Fruit fly (Drosophila melanogaster) whole organism, wandering third instar larva: ENCODE data around the gene CG8031.

ENCODE experiments used
- Abd-B ChIP-seq: fragments of >200 bp; optimal IDR thresholded peaks from 2 replicates; lab custom pipeline; 2017; ENCODE audit warnings: missing biosample characterization, missing genetic modification characterization
- CG32264 ChIP-seq: fragments of 200-800 bp; sonication (Bioruptor generic); optimal IDR thresholded peaks from 2 replicates; lab custom pipeline; 2016; ENCODE audit warnings: missing biosample characterization, missing genetic modification characterization
- CG9705 ChIP-seq: fragments of 200-800 bp; sonication (Bioruptor generic); optimal IDR thresholded peaks from 2 replicates; lab custom pipeline; 2018; ENCODE audit warnings: missing biosample characterization, mild to moderate bottlenecking, missing genetic modification characterization
- CrebA ChIP-seq: fragments of 200-800 bp; sonication (Bioruptor generic); optimal IDR thresholded peaks from 2 replicates; lab custom pipeline; 2016; ENCODE audit warnings: missing biosample characterization, mild to moderate bottlenecking, missing genetic modification characterization, borderline replicate concordance
- Dfd ChIP-seq: fragments of >200 bp; optimal IDR thresholded peaks from 2 replicates; lab custom pipeline; 2017; ENCODE audit warnings: missing biosample characterization, missing genetic modification characterization
- Dif ChIP-seq: fragments of 200-275, 200-300 bp; sonication (Bioruptor generic); optimal IDR thresholded peaks from 2 replicates; lab custom pipeline; 2018; ENCODE audit warnings: missing biosample characterization, missing genetic modification characterization; ENCODE audit not compliant: partially characterized antibody
- GATAd ChIP-seq: sonication (Bioruptor generic); optimal IDR thresholded peaks from 2 replicates; lab custom pipeline; 2016; ENCODE audit warnings: missing biosample characterization, missing genetic modification characterization
- HLH106 ChIP-seq: fragments of 200-800 bp; optimal IDR thresholded peaks from 3 replicates; lab custom pipeline; 2019; ENCODE audit warnings: missing biosample characterization, mild to moderate bottlenecking, missing genetic modification characterization, moderate library complexity
- Hnf4 ChIP-seq: fragments of 200-800 bp; sonication (Bioruptor generic); optimal IDR thresholded peaks from 2 replicates; lab custom pipeline; 2016; ENCODE audit warnings: missing biosample characterization, mild to moderate bottlenecking, missing genetic modification characterization
- Hr78 ChIP-seq: fragments of >200 bp; optimal IDR thresholded peaks from 2 replicates; lab custom pipeline; 2017; ENCODE audit warnings: missing biosample characterization, missing genetic modification characterization
- Hr83 ChIP-seq: fragments of 200-300 bp; sonication (Bioruptor generic); optimal IDR thresholded peaks from 2 replicates; lab custom pipeline; 2016; ENCODE audit warnings: missing biosample characterization, mild to moderate bottlenecking, missing genetic modification characterization, moderate library complexity; ENCODE audit not compliant: poor library complexity, severe bottlenecking
- Jra ChIP-seq: sonication (Bioruptor generic); optimal IDR thresholded peaks from 2 replicates; lab custom pipeline; 2016; ENCODE audit warnings: missing biosample characterization, missing genetic modification characterization
- Mio ChIP-seq: sonication (Bioruptor generic); optimal IDR thresholded peaks from 2 replicates; lab custom pipeline; 2016; ENCODE audit warnings: missing biosample characterization, missing genetic modification characterization
- Myc ChIP-seq: fragments of >200 bp; optimal IDR thresholded peaks from 2 replicates; lab custom pipeline; 2017
- N ChIP-seq: fragments of >200 bp; optimal IDR thresholded peaks from 2 replicates; lab custom pipeline; 2018; ENCODE audit warnings: missing biosample characterization, missing external identifiers, missing genetic modification characterization
- OdsH ChIP-seq: fragments of 200-800 bp; sonication (Bioruptor generic); optimal IDR thresholded peaks from 2 replicates; lab custom pipeline; 2016; ENCODE audit warnings: missing biosample characterization, mild to moderate bottlenecking, missing genetic modification characterization
- Sp1 ChIP-seq: fragments of 200-800 bp; sonication (Bioruptor generic); optimal IDR thresholded peaks from 3 replicates; lab custom pipeline; 2019; ENCODE audit warnings: missing biosample characterization, mild to moderate bottlenecking, missing genetic modification characterization, moderate library complexity
- Vsx2 ChIP-seq: fragments of 200-300, 225-300 bp; sonication (Bioruptor generic); optimal IDR thresholded peaks from 2 replicates; lab custom pipeline; 2018; ENCODE audit warnings: missing biosample characterization, missing genetic modification characterization; ENCODE audit not compliant: partially characterized antibody
- br ChIP-seq: fragments of 200-800 bp; sonication (Bioruptor generic); optimal IDR thresholded peaks from 2 replicates; lab custom pipeline; 2016; ENCODE audit warnings: missing biosample characterization, missing genetic modification characterization
- brk ChIP-seq: fragments of 200-800 bp; sonication (Bioruptor generic); optimal IDR thresholded peaks from 2 replicates; lab custom pipeline; 2016; ENCODE audit warnings: missing biosample characterization, mild to moderate bottlenecking, missing genetic modification characterization
- dl ChIP-seq, 2 experiments: fragments of 175-275, 200-275 bp in 1 of 2; fragments of 200-275 bp in 1 of 2; sonication (Bioruptor generic); optimal IDR thresholded peaks; lab custom pipeline; 2018; ENCODE audit warnings: mild to moderate bottlenecking in 2 of 2, missing biosample characterization in 2 of 2, missing genetic modification characterization in 2 of 2, moderate library complexity in 2 of 2; ENCODE audit not compliant: partially characterized antibody in 2 of 2, insufficient read depth in 1 of 2
- dmrt93B ChIP-seq: fragments of 200-800 bp; sonication (Bioruptor generic); optimal IDR thresholded peaks from 2 replicates; lab custom pipeline; 2018; ENCODE audit warnings: missing biosample characterization, mild to moderate bottlenecking, missing genetic modification characterization
- dsf ChIP-seq: sonication (Bioruptor generic); optimal IDR thresholded peaks from 2 replicates; lab custom pipeline; 2016; ENCODE audit warnings: missing biosample characterization, missing genetic modification characterization, borderline replicate concordance
- ey ChIP-seq: fragments of 200-800 bp; sonication (Bioruptor generic); optimal IDR thresholded peaks from 2 replicates; lab custom pipeline; 2016; ENCODE audit warnings: missing biosample characterization, missing genetic modification characterization
- foxo ChIP-seq, 2 experiments: fragments of 200-800 bp; sonication (Bioruptor generic); optimal IDR thresholded peaks; 2 replicates in 1 of 2; 3 replicates in 1 of 2; lab custom pipeline; 2016 to 2017; ENCODE audit warnings: missing biosample characterization in 2 of 2, missing genetic modification characterization in 2 of 2
- fru ChIP-seq: fragments of 200-800 bp; sonication (Bioruptor generic); optimal IDR thresholded peaks from 3 replicates; lab custom pipeline; 2016; ENCODE audit warnings: missing biosample characterization, mild to moderate bottlenecking, missing genetic modification characterization
- h ChIP-seq: fragments of 200-800 bp; sonication (Bioruptor generic); optimal IDR thresholded peaks from 3 replicates; lab custom pipeline; 2016; ENCODE audit warnings: missing biosample characterization, mild to moderate bottlenecking, missing genetic modification characterization
- jim ChIP-seq: fragments of 175-275, 200-325 bp; sonication (Bioruptor generic); optimal IDR thresholded peaks from 2 replicates; lab custom pipeline; 2016; ENCODE audit warnings: missing biosample characterization, mild to moderate bottlenecking, missing genetic modification characterization
- lola ChIP-seq: fragments of >200 bp; optimal IDR thresholded peaks from 2 replicates; lab custom pipeline; 2017; ENCODE audit warnings: missing biosample characterization, missing genetic modification characterization
- pan ChIP-seq: fragments of >200 bp; optimal IDR thresholded peaks from 2 replicates; lab custom pipeline; 2017
- psq ChIP-seq: fragments of 200-800 bp; sonication (Bioruptor generic); optimal IDR thresholded peaks from 3 replicates; lab custom pipeline; 2017; ENCODE audit warnings: missing biosample characterization, mild to moderate bottlenecking, missing genetic modification characterization, moderate library complexity
- rgr ChIP-seq: fragments of 200-800 bp; sonication (Bioruptor generic); optimal IDR thresholded peaks from 3 replicates; lab custom pipeline; 2016; ENCODE audit warnings: missing biosample characterization, mild to moderate bottlenecking, missing genetic modification characterization
- sage ChIP-seq: fragments of 200-800 bp; sonication (Bioruptor generic); optimal IDR thresholded peaks from 2 replicates; lab custom pipeline; 2016; ENCODE audit warnings: missing biosample characterization, mild to moderate bottlenecking, missing genetic modification characterization
- sv ChIP-seq: fragments of 200-800 bp; sonication (Bioruptor generic); optimal IDR thresholded peaks from 3 replicates; lab custom pipeline; 2016; ENCODE audit warnings: missing biosample characterization, missing genetic modification characterization
- tai ChIP-seq: sonication (Bioruptor generic); optimal IDR thresholded peaks from 2 replicates; lab custom pipeline; 2016; ENCODE audit warnings: missing biosample characterization, missing genetic modification characterization
- usp ChIP-seq: fragments of >200 bp; optimal IDR thresholded peaks from 2 replicates; lab custom pipeline; 2017; ENCODE audit warnings: missing biosample characterization, missing genetic modification characterization
- woc ChIP-seq: sonication (Bioruptor generic); optimal IDR thresholded peaks from 2 replicates; lab custom pipeline; 2016; ENCODE audit warnings: missing biosample characterization, mild to moderate bottlenecking, missing genetic modification characterization

CG8031 gene

dm6 chr3R:13010905-13011620 is at the start of gene CG8031:
Gene CG8031, minus strand, starts transcription at chr3R:13011310.
- peak; percentile 45 for TF ChIP-seq N (GFP tag; lab: Kevin White, UChicago)
- TF ChIP-seq lola (GFP tag; lab: Kevin White, UChicago), result no peak
- TF ChIP-seq Dif (GFP tag; lab: Kevin White, UChicago), result peak; percentile 4
- peak; percentile 88 for TF ChIP-seq fru (GFP tag; lab: Kevin White, UChicago)

DNA sequence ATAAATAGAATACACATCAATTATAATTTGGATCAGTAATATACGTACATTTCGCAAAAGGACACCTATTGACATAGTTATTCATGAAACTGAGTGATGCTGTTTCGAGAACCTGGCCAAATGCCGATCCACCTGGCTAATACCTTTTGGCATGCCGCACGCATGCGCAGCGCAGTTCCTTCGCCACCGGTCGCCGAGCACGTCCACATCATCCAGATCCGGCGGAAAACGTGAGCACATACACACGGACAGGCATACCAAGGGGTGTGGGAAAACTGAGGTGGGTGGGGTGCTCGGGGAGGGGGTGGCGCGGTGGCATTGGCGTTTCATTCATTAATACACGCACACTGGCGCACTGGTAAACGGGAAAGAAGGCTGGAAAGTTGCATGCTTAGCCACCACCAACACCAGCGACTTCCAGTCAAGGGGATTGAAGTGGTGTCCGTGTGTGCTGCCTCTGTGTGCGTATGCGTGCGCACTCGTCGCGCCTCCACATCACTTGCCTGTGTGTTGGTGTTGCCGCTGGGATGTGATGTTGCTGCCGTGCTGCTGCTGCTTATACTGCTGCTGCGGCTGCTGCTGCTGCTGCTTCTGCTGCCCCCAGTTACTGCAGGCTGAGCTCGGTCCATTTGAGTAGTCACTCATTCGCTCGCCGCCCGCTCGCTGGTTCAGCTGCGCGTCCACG is 46.2 kb upstream of the CG8031 start, which contains the start of gene sim:
Gene sim, plus strand, starts transcription at position 635 of the 685 bp plus-strand sequence.
- no peak for TF ChIP-seq HLH106 (tag; lab: Kevin White, UChicago)

dm6 chr3R:13056553-13056952 is 45.4 kb upstream of the CG8031 start:
- TF ChIP-seq dsf (GFP tag; lab: Kevin White, UChicago), result no peak

dm6 chr3R:13051942-13052693 is 41.0 kb upstream of the CG8031 start, which contains the start of gene pic:
Gene pic, plus strand, starts transcription at chr3R:13052245.
- TF ChIP-seq jim (no peak), lola (GFP tag; lab: Kevin White, UChicago) (no peak), GATAd (GFP tag; lab: Kevin White, UChicago) (no peak), dsf (GFP tag; lab: Kevin White, UChicago) (no peak), Hr83 (GFP tag; lab: Kevin White, UChicago) (peak; percentile 74)

dm6 chr3R:13051298-13051723 is 40.2 kb upstream of the CG8031 start, which contains the start of gene CG7966:
Gene CG7966, minus strand, starts transcription at chr3R:13051453.
- peak; percentile 53 for TF ChIP-seq jim
- TF ChIP-seq CG32264 (GFP tag; lab: Kevin White, UChicago), result no peak
- no peak for TF ChIP-seq woc
- no peak for TF ChIP-seq lola (GFP tag; lab: Kevin White, UChicago)
- peak; percentile 5 for TF ChIP-seq br (GFP tag; lab: Kevin White, UChicago)
- peak; percentile 55 for TF ChIP-seq sage (GFP tag; lab: Kevin White, UChicago)
- peak; percentile 30 to 58 for TF ChIP-seq dl (GFP tag; optimal IDR thresholded peaks at IDR 0.05; lab: Kevin White, UChicago; ENCODE audit: insufficient read depth in 1 of 2, partially characterized antibody in 2 of 2)
- no peak for TF ChIP-seq HLH106 (tag; lab: Kevin White, UChicago)
- TF ChIP-seq Hr78 (GFP tag; lab: Kevin White, UChicago), result no peak
- TF ChIP-seq CrebA (GFP tag; lab: Kevin White, UChicago), result no peak
- TF ChIP-seq Myc (lab: Kevin White, UChicago), result no peak
- TF ChIP-seq psq, result no peak
- TF ChIP-seq brk (GFP tag; lab: Kevin White, UChicago), result no peak
- TF ChIP-seq Dfd (GFP tag; lab: Kevin White, UChicago), result no peak
- TF ChIP-seq CG9705 (GFP tag; lab: Kevin White, UChicago), result no peak
- no peak for TF ChIP-seq sv (GFP tag; lab: Kevin White, UChicago)
- no peak for TF ChIP-seq usp (GFP tag; lab: Kevin White, UChicago)
- no peak for TF ChIP-seq N (GFP tag; lab: Kevin White, UChicago)
- peak; percentile 35 for TF ChIP-seq OdsH (GFP tag; lab: Kevin White, UChicago)
- TF ChIP-seq foxo (GFP tag; optimal IDR thresholded peaks at IDR 0.05; lab: Kevin White, UChicago), result peak in 1 of 2 experiments; percentile 92
- peak; percentile 15 for TF ChIP-seq Jra (GFP tag; lab: Kevin White, UChicago)
- no peak for TF ChIP-seq GATAd (GFP tag; lab: Kevin White, UChicago)
- no peak for TF ChIP-seq Abd-B (GFP tag; lab: Kevin White, UChicago)
- no peak for TF ChIP-seq dmrt93B (GFP tag; lab: Kevin White, UChicago)
- TF ChIP-seq Dif (GFP tag; lab: Kevin White, UChicago), result peak; percentile 59
- TF ChIP-seq Hr83 (GFP tag; lab: Kevin White, UChicago), result peak; percentile 98
- peak; percentile 83 for TF ChIP-seq Vsx2 (GFP tag; lab: Kevin White, UChicago)
- no peak for TF ChIP-seq ey
- no peak for TF ChIP-seq fru (GFP tag; lab: Kevin White, UChicago)
- TF ChIP-seq Sp1 (GFP tag; lab: Kevin White, UChicago), result no peak
- no peak for TF ChIP-seq rgr (GFP tag; lab: Kevin White, UChicago)
- TF ChIP-seq h (GFP tag; lab: Kevin White, UChicago), result no peak
- no peak for TF ChIP-seq pan (lab: Kevin White, UChicago)
- no peak for TF ChIP-seq Mio (GFP tag; lab: Kevin White, UChicago)
- TF ChIP-seq tai (GFP tag; lab: Kevin White, UChicago), result no peak
- TF ChIP-seq Hnf4, result peak; percentile 73
